Worm (Caenorhabditis elegans) whole organism, dauer: ENCODE results near the gene C18D4.4.

ENCODE experiments used
- unc-62 ChIP-seq: sonication (generic microtip); optimal IDR thresholded peaks from 2 replicates; lab custom pipeline; 2017; ENCODE audit warnings: missing biosample characterization, missing genetic modification reagents, missing genetic modification characterization

The C18D4.4 gene

ce11 chrV:17530486-17530885 is 824 bp downstream of the C18D4.4 start, which contains the start of gene C18D4.12:
Gene C18D4.12 (minus strand): TSS chrV:17530586.
- no peak for TF ChIP-seq unc-62 (GFP tag; lab: Kevin White, UChicago)

ce11 chrV:17527729-17528128 is 3.6 kb downstream of the C18D4.4 start, which contains the start of gene srz-90:
Gene srz-90 (plus strand): TSS chrV:17528029.
- no peak for TF ChIP-seq unc-62 (GFP tag; lab: Kevin White, UChicago)

- TF ChIP-seq unc-62 (GFP tag; lab: Kevin White, UChicago): no peak
Measured at ce11 chrV:17520735-17521134, 10.6 kb downstream of the C18D4.4 start, which contains the start of gene fbxa-136. Gene fbxa-136 (plus strand): TSS chrV:17521035.

- no peak for TF ChIP-seq unc-62 (GFP tag; lab: Kevin White, UChicago)
Measured at ce11 chrV:17513831-17514230, 17.5 kb downstream of the C18D4.4 start.

- TF ChIP-seq unc-62 (GFP tag; lab: Kevin White, UChicago): no peak
Measured at ce11 chrV:17512763-17513162, 18.5 kb downstream of the C18D4.4 start.

- TF ChIP-seq unc-62 (GFP tag; lab: Kevin White, UChicago): no peak
Measured at ce11 chrV:17508493-17508892, 22.8 kb downstream of the C18D4.4 start, which contains the start of gene srw-32. Gene srw-32 (plus strand): TSS chrV:17508793.

ce11 chrV:17506289-17506688 is 25.0 kb downstream of the C18D4.4 start, which contains the start of gene srw-31:
Gene srw-31 (plus strand): TSS chrV:17506589.
- no peak for TF ChIP-seq unc-62 (GFP tag; lab: Kevin White, UChicago)

- no peak for TF ChIP-seq unc-62 (GFP tag; lab: Kevin White, UChicago)
Measured at ce11 chrV:17500055-17500454, 31.3 kb downstream of the C18D4.4 start.

- TF ChIP-seq unc-62 (GFP tag; lab: Kevin White, UChicago): no peak
Measured at ce11 chrV:17496071-17496470, 35.2 kb downstream of the C18D4.4 start, which contains the start of gene srh-118. Gene srh-118 (minus strand): TSS chrV:17496171.

- TF ChIP-seq unc-62 (GFP tag; lab: Kevin White, UChicago): no peak
Measured at ce11 chrV:17493732-17494131, 37.6 kb downstream of the C18D4.4 start, which contains the start of gene fbxa-102. Gene fbxa-102 (minus strand): TSS chrV:17493832.

- TF ChIP-seq unc-62 (GFP tag; lab: Kevin White, UChicago): no peak
Measured at ce11 chrV:17486034-17486433, 45.3 kb downstream of the C18D4.4 start, which contains the start of gene scl-24. Gene scl-24 (plus strand): TSS chrV:17486334.

ce11 chrV:17485078-17485477 is 46.2 kb downstream of the C18D4.4 start, which contains the start of gene srh-111:
Gene srh-111 (minus strand): TSS chrV:17485178.
- TF ChIP-seq unc-62 (GFP tag; lab: Kevin White, UChicago): no peak
